Fruit fly (Drosophila melanogaster) whole organism: ENCODE data around the gene Or33a.

Experiments used
- CG8478 ChIP-seq: fragments of >200 bp; optimal IDR thresholded peaks from 2 replicates; lab custom pipeline; 2018; ENCODE audit warnings: inconsistent platforms
- Dll ChIP-seq: fragments of >200 bp; optimal IDR thresholded peaks from 2 replicates; lab custom pipeline; 2017
- pan ChIP-seq: fragments of >200 bp; optimal IDR thresholded peaks from 2 replicates; lab custom pipeline; 2017
- psq ChIP-seq: fragments of >200 bp; optimal IDR thresholded peaks from 2 replicates; lab custom pipeline; 2017
- usp ChIP-seq: fragments of >200 bp; optimal IDR thresholded peaks from 2 replicates; lab custom pipeline; 2017; ENCODE audit warnings: missing biosample characterization, missing genetic modification characterization, mixed read lengths

DNA sequence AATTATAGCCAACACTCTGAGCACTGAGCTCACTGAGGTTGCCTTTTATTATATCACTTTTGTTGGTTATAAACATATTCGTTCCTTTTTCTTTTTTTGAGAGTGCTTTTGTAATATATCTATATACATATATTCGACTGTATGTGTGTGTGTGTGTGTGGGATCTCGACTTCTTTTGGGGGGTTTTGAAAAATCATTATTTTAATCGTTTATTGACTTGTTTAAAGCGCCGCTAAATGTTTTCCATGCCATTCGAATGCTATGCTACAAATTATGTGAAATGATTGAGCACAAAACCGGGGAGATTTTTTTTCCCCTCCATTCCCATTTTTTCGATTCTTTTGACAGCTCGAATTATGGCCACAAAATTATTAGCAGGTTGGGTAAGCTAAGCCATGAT is 35.1 kb downstream of the Or33a start:
- TF ChIP-seq psq (lab: Kevin White, UChicago) (no peak), usp (GFP tag; lab: Kevin White, UChicago) (no peak), CG8478 (lab: Kevin White, UChicago) (no peak), pan (lab: Kevin White, UChicago) (no peak), Dll (lab: Kevin White, UChicago) (no peak)
